Worm (Caenorhabditis elegans): ENCODE measurements around the gene dhs-21.

ce11 chrV:12701613-12702012 is 31.8 kb downstream of the dhs-21 start:
- TF ChIP-seq daf-8 (GFP tag; IDR thresholded peaks at IDR 0.05) (no peak), lsy-2 (tag; optimal IDR thresholded peaks at IDR 0.05) (no peak), egl-27 (tag; optimal IDR thresholded peaks at IDR 0.05) (no peak), nhr-77 (tag; optimal IDR thresholded peaks at IDR 0.05) (no peak), madf-5 (GFP tag; IDR thresholded peaks at IDR 0.05) (no peak), nhr-102 (tag; optimal IDR thresholded peaks at IDR 0.05) (no peak), ama-1 (optimal IDR thresholded peaks at IDR 0.05) (no peak), nhr-10 (tag; optimal IDR thresholded peaks at IDR 0.05) (no peak), unc-62 (GFP tag; optimal IDR thresholded peaks at IDR 0.05 in 1 of 2) (no peak), unc-62 (tag; optimal IDR thresholded peaks at IDR 0.05) (no peak), nhr-6 (tag; optimal IDR thresholded peaks at IDR 0.05) (no peak)

All from whole organism, L4 larva.